Fruit fly (Drosophila melanogaster): ENCODE results near the gene RpS3.

The RpS3 gene

dm6 chr3R:23358565-23359138 is at the start of gene RpS3:
Gene RpS3, plus strand, starts transcription at chr3R:23358812.
- TF ChIP-seq Sox102F (GFP tag; optimal IDR thresholded peaks at IDR 0.05) (peak; percentile 1), Ets96B (tag; optimal IDR thresholded peaks at IDR 0.05) (peak; percentile 35), ss (GFP tag; optimal IDR thresholded peaks at IDR 0.05) (peak; percentile 25 to 49), net (GFP tag; optimal IDR thresholded peaks at IDR 0.05) (peak; percentile 14), fkh (GFP tag; optimal IDR thresholded peaks at IDR 0.05) (peak; percentile 15), CG16779 (tag; optimal IDR thresholded peaks at IDR 0.05) (no peak), Lpt (GFP tag; optimal IDR thresholded peaks at IDR 0.05) (no peak), CG32006 (GFP tag; optimal IDR thresholded peaks at IDR 0.05) (no peak), Hr4 (GFP tag; optimal IDR thresholded peaks at IDR 0.05) (no peak), CG6808 (GFP tag; optimal IDR thresholded peaks at IDR 0.05) (no peak), achi (GFP tag; optimal IDR thresholded peaks at IDR 0.05) (peak; percentile 98), CG6163 (GFP tag; IDR thresholded peaks at IDR 0.05) (no peak), CG3919 (GFP tag; optimal IDR thresholded peaks at IDR 0.05) (peak; percentile 5), CG4318 (GFP tag; optimal IDR thresholded peaks at IDR 0.05) (no peak), fd59A (GFP tag; optimal IDR thresholded peaks at IDR 0.05) (no peak), Met (GFP tag; optimal IDR thresholded peaks at IDR 0.05) (no peak), CG10669 (GFP tag; optimal IDR thresholded peaks at IDR 0.05) (no peak), topi (GFP tag; optimal IDR thresholded peaks at IDR 0.05) (peak; percentile 18), Eip75B (GFP tag; optimal IDR thresholded peaks at IDR 0.05) (no peak), svp (GFP tag) (peak; percentile 14), CG34406 (GFP tag; optimal IDR thresholded peaks at IDR 0.05) (peak; percentile 4), CG9139 (GFP tag; optimal IDR thresholded peaks at IDR 0.05) (no peak), CG6854 (GFP tag; optimal IDR thresholded peaks at IDR 0.05) (peak; percentile 80), Sox15 (GFP tag; optimal IDR thresholded peaks at IDR 0.05) (no peak), Gug (GFP tag; IDR thresholded peaks at IDR 0.05) (no peak), CG6276 (GFP tag; optimal IDR thresholded peaks at IDR 0.05) (peak; percentile 8), cyc (GFP tag; optimal IDR thresholded peaks at IDR 0.05) (no peak), CG3032 (tag; optimal IDR thresholded peaks at IDR 0.05) (no peak), dsx (GFP tag; optimal IDR thresholded peaks at IDR 0.05; ENCODE audit: poor library complexity, severe bottlenecking) (no peak), Eip78C (GFP tag) (peak; percentile 64)

dm6 chr3R:23309690-23310089 is 48.9 kb upstream of the RpS3 start:
- TF ChIP-seq Eip75B (GFP tag; optimal IDR thresholded peaks at IDR 0.05) (no peak), CG16779 (tag; optimal IDR thresholded peaks at IDR 0.05) (no peak), net (GFP tag; optimal IDR thresholded peaks at IDR 0.05) (no peak), Hr4 (GFP tag; optimal IDR thresholded peaks at IDR 0.05) (no peak), CG11762 (GFP tag; optimal IDR thresholded peaks at IDR 0.05; ENCODE audit: insufficient read depth) (no peak), Eip78C (GFP tag) (no peak)

dm6 chr3R:23310151-23310550 is 48.5 kb upstream of the RpS3 start:
- no peak for TF ChIP-seq fd85E (GFP tag; optimal IDR thresholded peaks at IDR 0.05)
- no peak for TF ChIP-seq CG10631 (GFP tag; optimal IDR thresholded peaks at IDR 0.05)
- TF ChIP-seq spab (GFP tag; optimal IDR thresholded peaks at IDR 0.05): no peak
- no peak for TF ChIP-seq CG6276 (GFP tag; optimal IDR thresholded peaks at IDR 0.05)
- no peak for TF ChIP-seq CG8632 (GFP tag; optimal IDR thresholded peaks at IDR 0.05)
- no peak for TF ChIP-seq CG34406 (GFP tag; optimal IDR thresholded peaks at IDR 0.05)
- no peak for TF ChIP-seq OdsH (GFP tag; optimal IDR thresholded peaks at IDR 0.05)
- no peak for TF ChIP-seq CG6792 (GFP tag; optimal IDR thresholded peaks at IDR 0.05)
- TF ChIP-seq Ets96B (tag; optimal IDR thresholded peaks at IDR 0.05): no peak
- TF ChIP-seq acj6 (GFP tag; optimal IDR thresholded peaks at IDR 0.05): no peak
- no peak for TF ChIP-seq Hr38 (GFP tag; optimal IDR thresholded peaks at IDR 0.05)
- TF ChIP-seq eg (GFP tag; IDR thresholded peaks at IDR 0.05): no peak
